Fruit fly (Drosophila melanogaster) whole organism, embryonic: Measurements from ENCODE around the gene Vps2.

Source experiments
- Antp ChIP-seq: fragments of 200-800 bp; sonication (Bioruptor generic); optimal IDR thresholded peaks from 3 replicates; lab custom pipeline; 2016; ENCODE audit warnings: missing biosample characterization, missing genetic modification characterization
- CG10543 ChIP-seq: fragments of 200-800 bp; sonication (Bioruptor generic); optimal IDR thresholded peaks from 3 replicates; lab custom pipeline; 2017; ENCODE audit warnings: missing biosample characterization, mild to moderate bottlenecking, missing genetic modification characterization, moderate library complexity
- CG12071 ChIP-seq: fragments of 200-800 bp; sonication (Bioruptor generic); optimal IDR thresholded peaks from 3 replicates; lab custom pipeline; 2018; ENCODE audit warnings: missing biosample characterization, mild to moderate bottlenecking, missing genetic modification characterization
- CG12236 ChIP-seq: fragments of 200-800 bp; sonication (Bioruptor generic); optimal IDR thresholded peaks from 2 replicates; lab custom pipeline; 2016; ENCODE audit warnings: missing biosample characterization, missing genetic modification characterization
- CG12299 ChIP-seq: fragments of 200-800 bp; sonication (Bioruptor generic); optimal IDR thresholded peaks from 2 replicates; lab custom pipeline; 2018; ENCODE audit warnings: missing biosample characterization, mild to moderate bottlenecking, missing genetic modification characterization
- CG12769 ChIP-seq: fragments of 200-800 bp; sonication (Bioruptor generic); optimal IDR thresholded peaks from 2 replicates; lab custom pipeline; 2019; ENCODE audit warnings: missing biosample characterization, mild to moderate bottlenecking, missing genetic modification characterization, moderate library complexity
- CG1529 ChIP-seq: fragments of 200-800 bp; sonication (Bioruptor generic); optimal IDR thresholded peaks from 3 replicates; lab custom pipeline; 2018; ENCODE audit warnings: missing biosample characterization, missing genetic modification characterization
- CG1603 ChIP-seq: fragments of 200-800 bp; sonication (Bioruptor generic); optimal IDR thresholded peaks from 2 replicates; lab custom pipeline; 2019; ENCODE audit warnings: missing biosample characterization, mild to moderate bottlenecking, missing genetic modification characterization, moderate library complexity
- CG17186 ChIP-seq: fragments of 200-800 bp; sonication (Bioruptor generic); optimal IDR thresholded peaks from 3 replicates; lab custom pipeline; 2017; ENCODE audit warnings: missing biosample characterization, missing genetic modification reagents, missing genetic modification characterization
- CG17361 ChIP-seq: fragments of 200-800 bp; sonication (Bioruptor generic); IDR thresholded peaks from 3 replicates; pipeline ENCODE4 v1.3.6; 2022; ENCODE audit warnings: missing biosample characterization, missing genetic modification characterization
- CG2120 ChIP-seq: fragments of 200-800 bp; sonication (Bioruptor generic); optimal IDR thresholded peaks from 3 replicates; lab custom pipeline; 2016; ENCODE audit warnings: missing biosample characterization, missing genetic modification characterization
- CG2889 ChIP-seq: fragments of 200-800 bp; sonication (Bioruptor generic); IDR thresholded peaks from 3 replicates; pipeline ENCODE4 v1.3.6; 2022; ENCODE audit warnings: missing biosample characterization, missing genetic modification characterization
- CG33213 ChIP-seq: fragments of 200-800 bp; sonication (Bioruptor generic); optimal IDR thresholded peaks from 3 replicates; lab custom pipeline; 2016; ENCODE audit warnings: missing biosample characterization, missing genetic modification characterization
- CG4282 ChIP-seq: fragments of 200-800 bp; sonication (Bioruptor generic); optimal IDR thresholded peaks from 2 replicates; lab custom pipeline; 2016; ENCODE audit warnings: missing biosample characterization, missing genetic modification characterization
- CG4404 ChIP-seq: fragments of 200-800 bp; sonication (Bioruptor generic); IDR thresholded peaks from 2 replicates; pipeline ENCODE4 v1.3.6; 2022; ENCODE audit warnings: missing biosample characterization, missing genetic modification characterization
- CG7372 ChIP-seq: fragments of 200-800 bp; sonication (Bioruptor generic); IDR thresholded peaks from 2 replicates; pipeline ENCODE4 v1.3.6; 2022; ENCODE audit warnings: missing biosample characterization, missing genetic modification characterization
- CG7786 ChIP-seq: fragments of 200-800 bp; sonication (Bioruptor generic); optimal IDR thresholded peaks from 2 replicates; lab custom pipeline; 2016; ENCODE audit warnings: missing biosample characterization, missing genetic modification characterization
- CG7839 ChIP-seq: fragments of 200-800 bp; sonication (Bioruptor generic); optimal IDR thresholded peaks from 3 replicates; lab custom pipeline; 2018; ENCODE audit warnings: missing biosample characterization, mild to moderate bottlenecking, missing genetic modification characterization, moderate library complexity
- CG8290 ChIP-seq, 3 experiments: fragments of 200-800 bp; sonication (Bioruptor generic); optimal IDR thresholded peaks; 2 replicates each; lab custom pipeline; 2016 to 2019; ENCODE audit warnings: missing biosample characterization in 3 of 3, missing genetic modification characterization in 3 of 3, mild to moderate bottlenecking in 2 of 3, moderate library complexity in 1 of 3
- D ChIP-seq, 2 experiments: fragments of 200-800 bp in 1 of 2; fragments of >200 bp in 1 of 2; sonication (Bioruptor generic) in 1 of 2; optimal IDR thresholded peaks; 2 replicates in 1 of 2; 3 replicates in 1 of 2; lab custom pipeline; 2017; ENCODE audit warnings: mild to moderate bottlenecking in 1 of 2, missing biosample characterization in 1 of 2, missing genetic modification characterization in 1 of 2, missing genetic modification reagents in 1 of 2
- Deaf1 ChIP-seq: fragments of 200-800 bp; optimal IDR thresholded peaks from 3 replicates; lab custom pipeline; 2019; ENCODE audit warnings: missing biosample characterization, mild to moderate bottlenecking, missing genetic modification characterization, moderate library complexity
- HLH54F ChIP-seq: fragments of 200-800 bp; sonication (Bioruptor generic); optimal IDR thresholded peaks from 3 replicates; lab custom pipeline; 2016; ENCODE audit warnings: missing biosample characterization, missing genetic modification characterization
- HLHmδ ChIP-seq: fragments of 200-800 bp; sonication (Bioruptor generic); optimal IDR thresholded peaks from 2 replicates; lab custom pipeline; 2018; ENCODE audit warnings: missing biosample characterization, mild to moderate bottlenecking, missing genetic modification characterization, moderate library complexity
- HmgZ ChIP-seq: fragments of 200-800 bp; sonication (Bioruptor generic); optimal IDR thresholded peaks from 2 replicates; lab custom pipeline; 2018; ENCODE audit warnings: missing biosample characterization, mild to moderate bottlenecking, missing genetic modification characterization
- Hr51 ChIP-seq, 2 experiments: fragments of 200-800 bp; sonication (Bioruptor generic); optimal IDR thresholded peaks; 2 replicates in 1 of 2; 3 replicates in 1 of 2; lab custom pipeline; 2016 to 2018; ENCODE audit warnings: missing biosample characterization in 2 of 2, missing genetic modification characterization in 2 of 2, mild to moderate bottlenecking in 1 of 2, moderate library complexity in 1 of 2
- Hsf ChIP-seq: fragments of 200-800 bp; sonication (Bioruptor generic); optimal IDR thresholded peaks from 3 replicates; lab custom pipeline; 2016; ENCODE audit warnings: missing biosample characterization, missing genetic modification characterization
- Med ChIP-seq: fragments of 200-800 bp; sonication (Bioruptor generic); peaks from one replicate; lab custom pipeline; 2016; ENCODE audit warnings: missing biosample characterization, missing genetic modification characterization, mild to moderate bottlenecking, inconsistent platforms, moderate library complexity
- Nf-YB ChIP-seq: fragments of 200-800 bp; sonication (Bioruptor generic); optimal IDR thresholded peaks from 3 replicates; lab custom pipeline; 2019; ENCODE audit warnings: missing biosample characterization, mild to moderate bottlenecking, missing genetic modification characterization, moderate library complexity
- Nf-YC ChIP-seq: fragments of 200-800 bp; optimal IDR thresholded peaks from 3 replicates; lab custom pipeline; 2019; ENCODE audit warnings: missing biosample characterization, mild to moderate bottlenecking, missing genetic modification characterization, moderate library complexity
- Pdp1 ChIP-seq, 2 experiments: fragments of 200-800 bp; sonication (Bioruptor generic); optimal IDR thresholded peaks; 3 replicates each; lab custom pipeline; 2016; ENCODE audit warnings: missing biosample characterization in 2 of 2, missing genetic modification characterization in 2 of 2, mild to moderate bottlenecking in 1 of 2, moderate library complexity in 1 of 2
- Rfx ChIP-seq: fragments of 200-800 bp; sonication (Bioruptor generic); IDR thresholded peaks from 2 replicates; pipeline ENCODE4 v1.3.6; 2022; ENCODE audit warnings: missing biosample characterization, missing genetic modification characterization
- Vsx1 ChIP-seq: fragments of 200-800 bp; sonication (Bioruptor generic); optimal IDR thresholded peaks from 2 replicates; lab custom pipeline; 2017; ENCODE audit warnings: missing biosample characterization, mild to moderate bottlenecking, missing genetic modification characterization, missing genetic modification reagents
- abd-A ChIP-seq: fragments of 200-800 bp; sonication (Bioruptor generic); optimal IDR thresholded peaks from 3 replicates; lab custom pipeline; 2019; ENCODE audit warnings: missing biosample characterization, mild to moderate bottlenecking, missing genetic modification characterization, moderate library complexity
- cad ChIP-seq: fragments of >200 bp; optimal IDR thresholded peaks from 2 replicates; lab custom pipeline; 2017; ENCODE audit warnings: missing biosample characterization, missing genetic modification characterization
- chif ChIP-seq, 2 experiments: fragments of 200-800 bp; sonication (Bioruptor generic); optimal IDR thresholded peaks; 3 replicates each; lab custom pipeline; 2016; ENCODE audit warnings: missing biosample characterization in 2 of 2, missing genetic modification characterization in 2 of 2
- dimm ChIP-seq: fragments of 200-800 bp; sonication (Bioruptor generic); IDR thresholded peaks from 2 replicates; pipeline ENCODE4 v1.3.6; 2022; ENCODE audit warnings: missing biosample characterization, missing genetic modification characterization
- disco-r ChIP-seq: fragments of 200-800 bp; sonication (Bioruptor generic); optimal IDR thresholded peaks from 2 replicates; lab custom pipeline; 2016; ENCODE audit warnings: missing biosample characterization, missing genetic modification characterization
- esg ChIP-seq: fragments of 200-800 bp; sonication (Bioruptor generic); conservative IDR thresholded peaks from 2 replicates; pipeline ENCODE4 v1.3.6; 2022; ENCODE audit warnings: missing biosample characterization, missing genetic modification characterization
- eve ChIP-seq, 2 experiments: fragments of >200 bp; optimal IDR thresholded peaks; 2 replicates each; lab custom pipeline; 2017; ENCODE audit warnings: missing biosample characterization in 2 of 2, missing genetic modification characterization in 2 of 2
- fu2 ChIP-seq: fragments of 200-800 bp; sonication (Bioruptor generic); optimal IDR thresholded peaks from 2 replicates; lab custom pipeline; 2016; ENCODE audit warnings: missing biosample characterization, missing genetic modification characterization
- kay ChIP-seq: fragments of 200-800 bp; sonication (Bioruptor generic); optimal IDR thresholded peaks from 2 replicates; lab custom pipeline; 2016; ENCODE audit warnings: missing biosample characterization, missing genetic modification characterization
- lbe ChIP-seq: fragments of 200-800 bp; sonication (Bioruptor generic); optimal IDR thresholded peaks from 2 replicates; lab custom pipeline; 2016; ENCODE audit warnings: missing biosample characterization, mild to moderate bottlenecking, missing genetic modification characterization
- mld ChIP-seq: fragments of 200-800 bp; sonication (Bioruptor generic); IDR thresholded peaks from 3 replicates; pipeline ENCODE4 v1.3.6; 2022; ENCODE audit warnings: missing biosample characterization, missing genetic modification characterization; ENCODE audit not compliant: partially characterized antibody
- nerfin-2 ChIP-seq: fragments of 200-800 bp; sonication (Bioruptor generic); IDR thresholded peaks from 2 replicates; pipeline ENCODE4 v1.3.6; 2022; ENCODE audit warnings: missing biosample characterization, missing genetic modification characterization; ENCODE audit not compliant: partially characterized antibody
- otp ChIP-seq: fragments of 200-800 bp; sonication (Bioruptor generic); IDR thresholded peaks from 3 replicates; pipeline ENCODE4, ENCODE4 v1.3.6; 2022; ENCODE audit warnings: missing biosample characterization, missing genetic modification characterization
- pita ChIP-seq: fragments of 200-800 bp; sonication (Bioruptor generic); optimal IDR thresholded peaks from 2 replicates; lab custom pipeline; 2017; ENCODE audit warnings: missing biosample characterization, mild to moderate bottlenecking, missing genetic modification characterization
- row ChIP-seq: fragments of 200-800 bp; sonication (Bioruptor generic); IDR thresholded peaks from 3 replicates; pipeline ENCODE4 v1.3.6; 2022; ENCODE audit warnings: missing biosample characterization, missing genetic modification characterization
- sd ChIP-seq: fragments of 200-800 bp; sonication (Bioruptor generic); optimal IDR thresholded peaks from 3 replicates; lab custom pipeline; 2018; ENCODE audit warnings: missing biosample characterization, mild to moderate bottlenecking, missing genetic modification characterization, moderate library complexity
- sens ChIP-seq: fragments of 200-800 bp; sonication (Bioruptor generic); peaks from one replicate; lab custom pipeline; 2016; ENCODE audit warnings: missing biosample characterization, missing genetic modification characterization

Vps2 gene

DNA sequence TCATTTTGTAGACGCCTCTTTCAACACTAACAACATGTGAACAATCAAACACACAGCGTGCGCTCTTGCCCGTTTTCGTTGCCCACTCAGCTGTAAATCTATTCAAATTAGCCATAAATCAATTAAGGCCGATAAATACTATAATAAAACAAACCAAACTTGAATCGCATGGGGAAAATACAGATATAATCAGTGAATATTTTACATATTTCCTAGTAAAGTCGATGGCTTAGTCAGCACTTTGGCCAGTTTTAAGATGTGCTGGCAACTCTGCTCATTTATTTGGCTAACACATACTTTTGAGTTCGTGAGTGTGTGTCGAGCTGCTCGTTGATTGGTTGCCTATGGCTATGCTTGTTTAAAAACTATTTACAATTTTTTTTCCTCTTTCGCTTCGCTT lies 46.6 kb downstream of the Vps2 start (continued):
- TF ChIP-seq Med (GFP tag; lab: Kevin White, UChicago) (peak; percentile 81), CG17186 (GFP tag; lab: Kevin White, UChicago) (no peak), Antp (GFP tag; lab: Kevin White, UChicago) (peak; percentile 24), HLH54F (GFP tag; lab: Kevin White, UChicago) (peak; percentile 33), CG7372 (GFP tag; lab: Robert Waterston, UW) (0 out of 2 replicates have a peak, but pooled peaks have one; percentile 0), CG4404 (no peak), CG8290 (GFP tag; optimal IDR thresholded peaks at IDR 0.05; lab: Kevin White, UChicago) (no peak), CG8290 (tag; optimal IDR thresholded peaks at IDR 0.05; lab: Kevin White, UChicago) (peak in 1 of 2 experiments; percentile 40), pita (GFP tag; lab: Kevin White, UChicago) (no peak), mld (GFP tag; lab: Robert Waterston, UW) (no peak), row (GFP tag; lab: Robert Waterston, UW) (peak; percentile 32; the same call in 1 of the 3 replicates), D (optimal IDR thresholded peaks at IDR 0.05; lab: Kevin White, UChicago) (peak; percentile 54), D (GFP tag; optimal IDR thresholded peaks at IDR 0.05; lab: Kevin White, UChicago) (no peak), HmgZ (tag; lab: Kevin White, UChicago) (peak; percentile 3), CG4282 (GFP tag; lab: Kevin White, UChicago) (no peak), CG7786 (GFP tag; lab: Kevin White, UChicago) (no peak), Vsx1 (GFP tag; lab: Kevin White, UChicago) (peak; percentile 79), sd (tag; lab: Kevin White, UChicago) (peak; percentile 46), CG33213 (GFP tag; lab: Kevin White, UChicago) (peak; percentile 5), dimm (GFP tag; lab: Robert Waterston, UW) (peak; percentile 18; the same call in 1 of the 2 replicates), lbe (GFP tag; lab: Kevin White, UChicago) (no peak), otp (GFP tag; lab: Robert Waterston, UW) (no peak), Pdp1 (GFP tag; optimal IDR thresholded peaks at IDR 0.05; lab: Kevin White, UChicago) (peak in 1 of 2 experiments; percentile 3), CG1529 (GFP tag; lab: Kevin White, UChicago) (peak; percentile 10), cad (GFP tag; lab: Kevin White, UChicago) (peak; percentile 36), CG12769 (tag; lab: Kevin White, UChicago) (peak; percentile 61), disco-r (peak; percentile 20), nerfin-2 (GFP tag; lab: Robert Waterston, UW) (no peak), Rfx (peak; percentile 6; the same call in 1 of the 2 replicates), Deaf1 (tag; lab: Kevin White, UChicago) (no peak), CG1603 (tag; lab: Kevin White, UChicago) (peak; percentile 61), esg (GFP tag; lab: Robert Waterston, UW) (0 out of 2 replicates have a peak, but pooled peaks have one; percentile 4), eve (GFP tag; optimal IDR thresholded peaks at IDR 0.05; lab: Kevin White, UChicago) (peak in 1 of 2 experiments; percentile 82), Nf-YC (peak; percentile 99), Hsf (peak; percentile 35), HLHmδ (GFP tag; lab: Kevin White, UChicago) (no peak), fu2 (no peak), abd-A (tag; lab: Kevin White, UChicago) (no peak), CG2120 (GFP tag; lab: Kevin White, UChicago) (peak; percentile 41), CG12299 (tag; lab: Kevin White, UChicago) (no peak), CG7839 (tag; lab: Kevin White, UChicago) (no peak), CG17361 (peak; percentile 14; the same call in 1 of the 3 replicates), Nf-YB (peak; percentile 97), Hr51 (GFP tag; optimal IDR thresholded peaks at IDR 0.05; lab: Kevin White, UChicago) (no peak), CG12236 (GFP tag; lab: Kevin White, UChicago) (no peak), CG2889 (GFP tag; lab: Robert Waterston, UW) (no peak), kay (GFP tag; lab: Kevin White, UChicago) (peak; percentile 34), sens (peak; percentile 88), CG12071 (peak; percentile 46), chif (GFP tag; optimal IDR thresholded peaks at IDR 0.05; lab: Kevin White, UChicago) (no peak), CG10543 (GFP tag; lab: Kevin White, UChicago) (peak; percentile 8)
